Fruit fly (Drosophila melanogaster) whole organism, embryonic: ENCODE measurements around the gene Adh.

ENCODE experiments used
- CG12744 ChIP-seq: fragments of 200-800 bp; sonication (Bioruptor generic); optimal IDR thresholded peaks from 2 replicates; lab custom pipeline; 2016; ENCODE audit warnings: missing biosample characterization, missing genetic modification characterization
- CG15011 ChIP-seq: fragments of 200-800 bp; sonication (Bioruptor generic); optimal IDR thresholded peaks from 3 replicates; lab custom pipeline; 2018; ENCODE audit warnings: missing biosample characterization, mild to moderate bottlenecking, missing genetic modification characterization
- CG30431 ChIP-seq: fragments of 200-800 bp; sonication (Bioruptor generic); optimal IDR thresholded peaks from 2 replicates; lab custom pipeline; 2017; ENCODE audit warnings: missing biosample characterization, missing genetic modification characterization
- CG3847 ChIP-seq: fragments of 200-800 bp; sonication (Bioruptor generic); IDR thresholded peaks from 2 replicates; pipeline ENCODE4 v1.3.6; 2022; ENCODE audit warnings: missing biosample characterization, missing genetic modification characterization
- CoRest ChIP-seq: fragments of 200-800 bp; sonication (Bioruptor generic); optimal IDR thresholded peaks from 3 replicates; lab custom pipeline; 2018; ENCODE audit warnings: missing biosample characterization, mild to moderate bottlenecking, missing genetic modification characterization, moderate library complexity
- Dll ChIP-seq: fragments of 200-800 bp; sonication (Bioruptor generic); IDR thresholded peaks from 4 replicates; pipeline ENCODE4 v1.3.6; 2022; ENCODE audit warnings: missing biosample characterization, missing genetic modification characterization; ENCODE audit not compliant: partially characterized antibody
- chif ChIP-seq, 2 experiments: fragments of 200-800 bp; sonication (Bioruptor generic); optimal IDR thresholded peaks; 3 replicates each; lab custom pipeline; 2016; ENCODE audit warnings: missing biosample characterization in 2 of 2, missing genetic modification characterization in 2 of 2
- dmrt99B ChIP-seq: fragments of 200-800 bp; sonication (Bioruptor generic); optimal IDR thresholded peaks from 2 replicates; lab custom pipeline; 2018; ENCODE audit warnings: missing biosample characterization, mild to moderate bottlenecking, missing genetic modification characterization, moderate library complexity
- inv ChIP-seq: fragments of 200-800 bp; sonication (Bioruptor generic); IDR thresholded peaks from 2 replicates; pipeline ENCODE4 v1.3.6; 2022; ENCODE audit warnings: missing biosample characterization, missing genetic modification characterization; ENCODE audit not compliant: partially characterized antibody
- odd ChIP-seq: fragments of 200-800 bp; sonication (Bioruptor generic); optimal IDR thresholded peaks from 2 replicates; lab custom pipeline; 2017; ENCODE audit warnings: missing biosample characterization, mild to moderate bottlenecking, missing genetic modification characterization
- salm ChIP-seq: fragments of 200-800 bp; sonication (Bioruptor generic); optimal IDR thresholded peaks from 2 replicates; lab custom pipeline; 2018; ENCODE audit warnings: missing biosample characterization, mild to moderate bottlenecking, missing genetic modification characterization
- tap ChIP-seq: fragments of 200-800 bp; optimal IDR thresholded peaks from 3 replicates; lab custom pipeline; 2019; ENCODE audit warnings: missing biosample characterization, mild to moderate bottlenecking, missing genetic modification characterization, moderate library complexity
- toy ChIP-seq: fragments of 200-800 bp; sonication (Bioruptor generic); IDR thresholded peaks from 2 replicates; pipeline ENCODE4 v1.3.6; 2022; ENCODE audit warnings: missing biosample characterization, missing genetic modification characterization

dm6 chr2L:14588615-14589247 lies 26.6 kb upstream of the Adh start:
- no peak for TF ChIP-seq toy (GFP tag; lab: Robert Waterston, UW)
- no peak for TF ChIP-seq Dll (GFP tag; lab: Robert Waterston, UW)
- no peak for TF ChIP-seq CG3847
- no peak for TF ChIP-seq dmrt99B (tag; lab: Kevin White, UChicago)
- peak in 1 of 2 experiments; percentile 4 for TF ChIP-seq chif (GFP tag; optimal IDR thresholded peaks at IDR 0.05; lab: Kevin White, UChicago)
- no peak for TF ChIP-seq tap
- no peak for TF ChIP-seq inv (GFP tag; lab: Robert Waterston, UW)
- TF ChIP-seq CoRest: no peak
- no peak for TF ChIP-seq odd
- no peak for TF ChIP-seq salm (tag; lab: Kevin White, UChicago)
- TF ChIP-seq CG30431 (GFP tag; lab: Kevin White, UChicago): no peak
- TF ChIP-seq CG15011 (GFP tag; lab: Kevin White, UChicago): no peak
- TF ChIP-seq CG12744 (GFP tag; lab: Kevin White, UChicago): no peak
